Fruit fly (Drosophila melanogaster) whole organism, pupa: ENCODE results near the gene CG4496.

Source experiments
- CG12605 ChIP-seq: fragments of 200-800 bp; sonication (Bioruptor generic); IDR thresholded peaks from 2 replicates; pipeline ENCODE4 v1.3.6; 2022; ENCODE audit warnings: missing biosample characterization, missing genetic modification characterization
- CG4496 ChIP-seq: fragments of 200-800 bp; sonication (Bioruptor generic); IDR thresholded peaks from 3 replicates; pipeline ENCODE4 v1.3.6; 2022; ENCODE audit warnings: missing biosample characterization, missing genetic modification characterization
- EcR ChIP-seq: fragments of 200-800 bp; sonication (Bioruptor generic); optimal IDR thresholded peaks from 3 replicates; lab custom pipeline; 2019; ENCODE audit warnings: missing biosample characterization, missing genetic modification characterization, mild to moderate bottlenecking, moderate library complexity, missing genetic modification reagents
- Pif1B ChIP-seq: fragments of 200-800 bp; sonication (Bioruptor generic); optimal IDR thresholded peaks from 3 replicates; lab custom pipeline; 2016; ENCODE audit warnings: missing biosample characterization, missing genetic modification characterization

dm6 chr2L:7189674-7190073, at the start of gene CG4496:
- TF ChIP-seq EcR (GFP tag; lab: Kevin White, UChicago), result peak; percentile 98
- peak; percentile 100 for TF ChIP-seq CG4496 (GFP tag; lab: Robert Waterston, UW)
- TF ChIP-seq Pif1B (GFP tag; lab: Kevin White, UChicago), result no peak
- no peak for TF ChIP-seq CG12605 (GFP tag; lab: Robert Waterston, UW)
